Worm (Caenorhabditis elegans) whole organism, young adult: ENCODE data around the gene srw-139.

Experiments used
- B0261.1 ChIP-seq: sonication (generic microtip); optimal IDR thresholded peaks from 2 replicates; lab custom pipeline; 2016; ENCODE audit warnings: mild to moderate bottlenecking, missing genetic modification characterization, moderate library complexity, missing compliant biosample characterization
- C06A6.2 ChIP-seq: fragments of 200-800 bp; sonication (Bioruptor generic); conservative IDR thresholded peaks from 2 replicates; pipeline ENCODE4 v1.3.6; 2022; ENCODE audit warnings: missing genetic modification characterization, missing compliant biosample characterization
- C17E4.6 ChIP-seq: fragments of 200-800 bp; sonication (Bioruptor generic); IDR thresholded peaks from 2 replicates; pipeline ENCODE4 v1.3.6; 2022; ENCODE audit warnings: missing genetic modification reagents, missing genetic modification characterization, missing compliant biosample characterization
- D2030.7 ChIP-seq: fragments of 200-800 bp; sonication (Bioruptor generic); IDR thresholded peaks from 2 replicates; pipeline ENCODE4 v1.3.6; 2022; ENCODE audit warnings: missing genetic modification reagents, missing genetic modification characterization, missing compliant biosample characterization
- F10E7.11 ChIP-seq: sonication (generic microtip); optimal IDR thresholded peaks from 2 replicates; lab custom pipeline; 2017; ENCODE audit warnings: mild to moderate bottlenecking, missing genetic modification characterization, moderate library complexity, missing compliant biosample characterization
- F22D6.2 ChIP-seq: sonication (generic microtip); optimal IDR thresholded peaks from 2 replicates; lab custom pipeline; 2016; ENCODE audit warnings: mild to moderate bottlenecking, missing genetic modification characterization, missing compliant biosample characterization
- F39B2.1 ChIP-seq: fragments of 200-800 bp; sonication (Bioruptor generic); IDR thresholded peaks from 2 replicates; pipeline ENCODE4 v1.3.6; 2022; ENCODE audit warnings: missing genetic modification reagents, missing genetic modification characterization, missing compliant biosample characterization
- F57C9.4 ChIP-seq: sonication (generic microtip); optimal IDR thresholded peaks from 2 replicates; lab custom pipeline; 2017; ENCODE audit warnings: mild to moderate bottlenecking, missing genetic modification characterization, missing compliant biosample characterization
- Y56A3A.18 ChIP-seq: fragments of 200-800 bp; sonication (Bioruptor generic); IDR thresholded peaks from 2 replicates; pipeline ENCODE4 v1.3.6; 2022; ENCODE audit warnings: missing genetic modification reagents, missing genetic modification characterization, missing compliant biosample characterization
- ZK185.1 ChIP-seq: sonication (generic microtip); optimal IDR thresholded peaks from 2 replicates; lab custom pipeline; 2016; ENCODE audit warnings: mild to moderate bottlenecking, missing genetic modification characterization, missing compliant biosample characterization; ENCODE audit not compliant: poor library complexity, severe bottlenecking
- aptf-3 ChIP-seq: fragments of 200-800 bp; sonication (Bioruptor generic); IDR thresholded peaks from 2 replicates; pipeline ENCODE4 v1.3.6; 2022; ENCODE audit warnings: missing genetic modification characterization, missing compliant biosample characterization
- atf-7 ChIP-seq: sonication (generic microtip); optimal IDR thresholded peaks from 2 replicates; lab custom pipeline; 2017; ENCODE audit warnings: mild to moderate bottlenecking, missing genetic modification characterization, missing compliant biosample characterization
- attf-3 ChIP-seq: fragments of 200-800 bp; sonication (Bioruptor generic); conservative IDR thresholded peaks from 2 replicates; pipeline ENCODE4 v1.3.6; 2022; ENCODE audit warnings: missing genetic modification reagents, missing genetic modification characterization, missing compliant biosample characterization
- bed-2 ChIP-seq: fragments of 200-800 bp; sonication (Bioruptor generic); IDR thresholded peaks from 2 replicates; pipeline ENCODE4 v1.3.6; 2022; ENCODE audit warnings: missing genetic modification reagents, missing genetic modification characterization, missing compliant biosample characterization
- cebp-1 ChIP-seq, 2 experiments: fragments of 200-800 bp in 1 of 2; sonication (Bioruptor generic) in 1 of 2; sonication (generic microtip) in 1 of 2; IDR thresholded peaks in 1 of 2; optimal IDR thresholded peaks in 1 of 2; 2 replicates each; pipeline versions ENCODE4 v1.3.6 to Lab custom; 2017 to 2022; ENCODE audit warnings: missing compliant biosample characterization in 2 of 2, missing genetic modification characterization in 2 of 2, mild to moderate bottlenecking in 1 of 2, missing genetic modification reagents in 1 of 2, moderate library complexity in 1 of 2
- ceh-79 ChIP-seq: sonication (generic microtip); optimal IDR thresholded peaks from 2 replicates; lab custom pipeline; 2017; ENCODE audit warnings: mild to moderate bottlenecking, missing genetic modification characterization, missing compliant biosample characterization
- chd-7 ChIP-seq: sonication (generic microtip); optimal IDR thresholded peaks from 2 replicates; lab custom pipeline; 2016; ENCODE audit warnings: mild to moderate bottlenecking, missing genetic modification characterization, moderate library complexity, missing compliant biosample characterization
- die-1 ChIP-seq: sonication (generic microtip); optimal IDR thresholded peaks from 2 replicates; lab custom pipeline; 2016; ENCODE audit warnings: missing genotype, mild to moderate bottlenecking, missing genetic modification characterization, missing compliant biosample characterization
- dox-1 ChIP-seq: fragments of 200-800 bp; sonication (Bioruptor generic); IDR thresholded peaks from 2 replicates; pipeline ENCODE4 v1.3.6; 2022; ENCODE audit warnings: missing genetic modification reagents, missing genetic modification characterization, missing compliant biosample characterization
- egl-18 ChIP-seq: fragments of 200-800 bp; sonication (Bioruptor generic); IDR thresholded peaks from 2 replicates; pipeline ENCODE4 v1.3.6; 2022; ENCODE audit warnings: missing genetic modification reagents, missing genetic modification characterization, missing compliant biosample characterization
- egrh-3 ChIP-seq: fragments of 200-800 bp; sonication (Bioruptor generic); IDR thresholded peaks from 2 replicates; pipeline ENCODE4 v1.3.6; 2022; ENCODE audit warnings: missing genetic modification reagents, missing genetic modification characterization, missing compliant biosample characterization
- ekl-4 ChIP-seq: fragments of 200-800 bp; sonication (Bioruptor generic); IDR thresholded peaks from 2 replicates; pipeline ENCODE4 v1.3.6; 2022; ENCODE audit warnings: missing genetic modification reagents, missing genetic modification characterization, missing compliant biosample characterization
- let-607 ChIP-seq, 2 experiments: fragments of 200-800 bp in 1 of 2; sonication (Bioruptor generic) in 1 of 2; sonication (generic microtip) in 1 of 2; optimal IDR thresholded peaks; 2 replicates each; lab custom pipeline; 2016 to 2018; ENCODE audit warnings: mild to moderate bottlenecking in 2 of 2, missing compliant biosample characterization in 2 of 2, missing genetic modification characterization in 2 of 2, moderate library complexity in 2 of 2, missing genotype in 1 of 2
- lin-26 ChIP-seq: fragments of 200-800 bp; sonication (Bioruptor generic); IDR thresholded peaks from 2 replicates; pipeline ENCODE4 v1.3.6; 2022; ENCODE audit warnings: missing genetic modification reagents, missing genetic modification characterization, missing compliant biosample characterization
- lsl-1 ChIP-seq: fragments of 200-800 bp; sonication (Bioruptor generic); optimal IDR thresholded peaks from 2 replicates; lab custom pipeline; 2018; ENCODE audit warnings: mild to moderate bottlenecking, missing genetic modification characterization, moderate library complexity, missing compliant biosample characterization
- nfyb-1 ChIP-seq: fragments of 200-800 bp; sonication (Bioruptor generic); IDR thresholded peaks from 2 replicates; pipeline ENCODE4 v1.3.6; 2022; ENCODE audit warnings: missing genetic modification reagents, missing genetic modification characterization, missing compliant biosample characterization
- nhr-120 ChIP-seq: fragments of 200-800 bp; sonication (Bioruptor generic); IDR thresholded peaks from 2 replicates; pipeline ENCODE4 v1.3.6; 2022; ENCODE audit warnings: missing genetic modification characterization, missing compliant biosample characterization
- nhr-80 ChIP-seq: sonication (generic microtip); optimal IDR thresholded peaks from 2 replicates; lab custom pipeline; 2016; ENCODE audit warnings: missing genetic modification characterization, missing compliant biosample characterization
- nhr-90 ChIP-seq: sonication (generic microtip); optimal IDR thresholded peaks from 2 replicates; lab custom pipeline; 2016; ENCODE audit warnings: missing genotype, mild to moderate bottlenecking, missing genetic modification characterization, missing compliant biosample characterization
- pha-4 ChIP-seq: fragments of 150-350 bp; sonication (generic microtip); optimal IDR thresholded peaks from 2 replicates; lab custom pipeline; 2014; ENCODE audit warnings: missing biosample characterization, missing genetic modification reagents, missing genetic modification characterization
- rec-8 ChIP-seq, 2 experiments: sonication (generic microtip); optimal IDR thresholded peaks; 2 replicates each; lab custom pipeline; 2016; ENCODE audit warnings: mild to moderate bottlenecking in 2 of 2, missing genetic modification characterization in 2 of 2, missing genetic modification reagents in 2 of 2, missing genotype in 2 of 2, missing biosample characterization in 1 of 2, missing compliant biosample characterization in 1 of 2, moderate library complexity in 1 of 2
- repo-1 ChIP-seq: sonication (generic microtip); optimal IDR thresholded peaks from 2 replicates; lab custom pipeline; 2017; ENCODE audit warnings: mild to moderate bottlenecking, missing genetic modification characterization, missing compliant biosample characterization
- sdz-38 ChIP-seq: sonication (generic microtip); optimal IDR thresholded peaks from 2 replicates; lab custom pipeline; 2016; ENCODE audit warnings: missing genotype, missing genetic modification characterization, missing compliant biosample characterization
- snpc-1.1 ChIP-seq: sonication (generic microtip); optimal IDR thresholded peaks from 2 replicates; lab custom pipeline; 2017; ENCODE audit warnings: missing genetic modification characterization, mild to moderate bottlenecking, missing compliant biosample characterization, antibody characterized with exemption, moderate library complexity, missing genotype, missing genetic modification reagents; ENCODE audit not compliant: insufficient read depth
- snpc-1.3 ChIP-seq: sonication (generic microtip); optimal IDR thresholded peaks from 2 replicates; lab custom pipeline; 2017; ENCODE audit warnings: missing genetic modification characterization, mild to moderate bottlenecking, missing compliant biosample characterization, antibody characterized with exemption, moderate library complexity, missing genotype, missing genetic modification reagents; ENCODE audit not compliant: insufficient read depth
- somi-1 ChIP-seq: fragments of 200-800 bp; sonication (Bioruptor generic); optimal IDR thresholded peaks from 2 replicates; lab custom pipeline; 2018; ENCODE audit warnings: mild to moderate bottlenecking, missing genetic modification characterization, missing compliant biosample characterization
- sptf-2 ChIP-seq: fragments of 200-800 bp; sonication (Bioruptor generic); optimal IDR thresholded peaks from 2 replicates; lab custom pipeline; 2018; ENCODE audit warnings: mild to moderate bottlenecking, missing genetic modification characterization, missing compliant biosample characterization
- tbp1 ChIP-seq: fragments of 200-800 bp; sonication (Bioruptor generic); optimal IDR thresholded peaks from 2 replicates; lab custom pipeline; 2018; ENCODE audit warnings: mild to moderate bottlenecking, missing genetic modification characterization, missing compliant biosample characterization
- tbx-9 ChIP-seq: sonication (generic microtip); optimal IDR thresholded peaks from 2 replicates; lab custom pipeline; 2016; ENCODE audit warnings: borderline replicate concordance, missing genetic modification characterization, inconsistent platforms, missing compliant biosample characterization
- tlf-1 ChIP-seq: fragments of 200-800 bp; sonication (Bioruptor generic); optimal IDR thresholded peaks from 2 replicates; lab custom pipeline; 2018; ENCODE audit warnings: mild to moderate bottlenecking, missing genetic modification characterization, missing compliant biosample characterization
- zim-3 ChIP-seq: sonication (generic microtip); optimal IDR thresholded peaks from 2 replicates; lab custom pipeline; 2017; ENCODE audit warnings: mild to moderate bottlenecking, missing genetic modification characterization, moderate library complexity, missing compliant biosample characterization
- ztf-22 ChIP-seq: fragments of 200-800 bp; sonication (Bioruptor generic); optimal IDR thresholded peaks from 2 replicates; lab custom pipeline; 2018; ENCODE audit warnings: mild to moderate bottlenecking, missing genetic modification characterization, moderate library complexity, missing compliant biosample characterization
- ztf-25 ChIP-seq: fragments of 200-800 bp; sonication (Bioruptor generic); IDR thresholded peaks from 2 replicates; pipeline ENCODE4 v1.3.6; 2022; ENCODE audit warnings: missing genetic modification reagents, missing genetic modification characterization, missing compliant biosample characterization
- ztf-26 ChIP-seq: sonication (generic microtip); optimal IDR thresholded peaks from 2 replicates; lab custom pipeline; 2017; ENCODE audit warnings: missing genetic modification characterization, missing compliant biosample characterization

Gene srw-139

ce11 chrV:2991485-2991884 lies 6.3 kb upstream of the srw-139 start, which contains the start of gene srw-121:
TSS of gene srw-121 (minus strand) at chrV:2991585.
- TF ChIP-seq D2030.7 (GFP tag; lab: Robert Waterston, UW), result no peak
- TF ChIP-seq rec-8 (tag; optimal IDR thresholded peaks at IDR 0.05; lab: Kevin White, UChicago), result no peak
- TF ChIP-seq tbx-9 (tag; lab: Kevin White, UChicago), result no peak
- no peak for TF ChIP-seq let-607 (tag; optimal IDR thresholded peaks at IDR 0.05; lab: Kevin White, UChicago)
- no peak for TF ChIP-seq F10E7.11 (tag; lab: Kevin White, UChicago)
- no peak for TF ChIP-seq B0261.1
- TF ChIP-seq sdz-38, result no peak
- no peak for TF ChIP-seq cebp-1 (GFP tag; IDR thresholded peaks at IDR 0.05; lab: Robert Waterston, UW)
- no peak for TF ChIP-seq cebp-1 (tag; optimal IDR thresholded peaks at IDR 0.05; lab: Kevin White, UChicago)
- TF ChIP-seq Y56A3A.18 (GFP tag; lab: Robert Waterston, UW), result no peak
- TF ChIP-seq snpc-1.1 (tag; lab: Kevin White, UChicago), result no peak
- TF ChIP-seq egrh-3 (GFP tag; lab: Robert Waterston, UW), result no peak
- TF ChIP-seq egl-18 (GFP tag; lab: Robert Waterston, UW), result no peak
- TF ChIP-seq somi-1 (GFP tag; lab: Kevin White, UChicago), result no peak
- no peak for TF ChIP-seq nhr-80 (tag; lab: Kevin White, UChicago)
- no peak for TF ChIP-seq nfyb-1 (GFP tag; lab: Robert Waterston, UW)
- TF ChIP-seq ztf-25 (GFP tag; lab: Robert Waterston, UW), result no peak
- no peak for TF ChIP-seq lsl-1 (GFP tag; lab: Kevin White, UChicago)
- TF ChIP-seq pha-4 (tag; lab: Kevin White, UChicago), result no peak

- no peak for TF ChIP-seq F22D6.2 (tag; lab: Kevin White, UChicago)
- TF ChIP-seq let-607 (tag; optimal IDR thresholded peaks at IDR 0.05; lab: Kevin White, UChicago), result no peak
- TF ChIP-seq bed-2 (GFP tag; lab: Robert Waterston, UW), result no peak
- TF ChIP-seq lsl-1 (GFP tag; lab: Kevin White, UChicago), result no peak
- TF ChIP-seq ceh-79 (tag; lab: Kevin White, UChicago), result no peak
- no peak for TF ChIP-seq die-1 (tag; lab: Kevin White, UChicago)
- TF ChIP-seq sdz-38, result no peak
- no peak for TF ChIP-seq aptf-3 (GFP tag; lab: Robert Waterston, UW)
- TF ChIP-seq C06A6.2 (GFP tag; lab: Robert Waterston, UW), result no peak
- TF ChIP-seq attf-3 (GFP tag; lab: Robert Waterston, UW), result no peak
- no peak for TF ChIP-seq dox-1 (GFP tag; lab: Robert Waterston, UW)
- TF ChIP-seq lin-26 (GFP tag; lab: Robert Waterston, UW), result no peak
- TF ChIP-seq ztf-26, result no peak
- TF ChIP-seq nhr-90 (tag; lab: Kevin White, UChicago), result no peak
- TF ChIP-seq C17E4.6 (GFP tag; lab: Robert Waterston, UW), result no peak
- TF ChIP-seq ekl-4 (GFP tag; lab: Robert Waterston, UW), result no peak
- TF ChIP-seq tlf-1 (GFP tag; lab: Kevin White, UChicago), result no peak
- no peak for TF ChIP-seq atf-7 (tag; lab: Kevin White, UChicago)
- TF ChIP-seq F10E7.11 (tag; lab: Kevin White, UChicago), result no peak
- no peak for TF ChIP-seq snpc-1.3 (tag; lab: Kevin White, UChicago)
These were observed 2.2 kb upstream of the srw-139 start, which contains the start of gene srh-85 for ce11 chrV:2987407-2987806. TSS of gene srh-85 (minus strand) at chrV:2987507.

ce11 chrV:2983351-2983750 lies 1.9 kb downstream of the srw-139 start, which contains the start of gene srw-117:
TSS of gene srw-117 (minus strand) at chrV:2983451.
- TF ChIP-seq snpc-1.3 (tag; lab: Kevin White, UChicago), result no peak
- no peak for TF ChIP-seq F39B2.1
- no peak for TF ChIP-seq ztf-22
- no peak for TF ChIP-seq F57C9.4 (tag; lab: Kevin White, UChicago)
- TF ChIP-seq ZK185.1 (tag; lab: Kevin White, UChicago), result no peak
- no peak for TF ChIP-seq nhr-120 (GFP tag; lab: Robert Waterston, UW)
- no peak for TF ChIP-seq sptf-2 (GFP tag; lab: Kevin White, UChicago)
- TF ChIP-seq repo-1 (tag; lab: Kevin White, UChicago), result no peak
- no peak for TF ChIP-seq chd-7
- no peak for TF ChIP-seq tbx-9 (tag; lab: Kevin White, UChicago)
- no peak for TF ChIP-seq dox-1 (GFP tag; lab: Robert Waterston, UW)
- TF ChIP-seq zim-3 (tag; lab: Kevin White, UChicago), result no peak
- no peak for TF ChIP-seq tbp1 (GFP tag; lab: Kevin White, UChicago)
- TF ChIP-seq bed-2 (GFP tag; lab: Robert Waterston, UW), result no peak
